Fruit fly (Drosophila melanogaster): Measurements from ENCODE around the gene Taf4.

The Taf4 gene

dm6 chr3L:16153650-16154049, 40.6 kb downstream of the Taf4 start:
- TF ChIP-seq gcm2 (GFP tag; optimal IDR thresholded peaks at IDR 0.05): no peak
- TF ChIP-seq Nf-YA (GFP tag; IDR thresholded peaks at IDR 0.05): no peak
- TF ChIP-seq CG8478 (optimal IDR thresholded peaks at IDR 0.05): no peak
- no peak for TF ChIP-seq nom (GFP tag; optimal IDR thresholded peaks at IDR 0.05)
- TF ChIP-seq CG2120 (GFP tag; optimal IDR thresholded peaks at IDR 0.05): no peak
- no peak for TF ChIP-seq CG11247 (GFP tag; IDR thresholded peaks at IDR 0.05)
- peak in 1 of 2 experiments; percentile 55 for TF ChIP-seq eve (GFP tag; optimal IDR thresholded peaks at IDR 0.05)
- TF ChIP-seq CG11456 (GFP tag; IDR thresholded peaks at IDR 0.05): no peak
- no peak for TF ChIP-seq CG13287 (GFP tag; IDR thresholded peaks at IDR 0.05; ENCODE audit: partially characterized antibody)
- TF ChIP-seq Sry-δ (GFP tag; optimal IDR thresholded peaks at IDR 0.05): no peak
- TF ChIP-seq CG7372 (GFP tag; IDR thresholded peaks at IDR 0.05): peak; percentile 74; the same call in 1 of the 2 replicates
- TF ChIP-seq CG15479 (GFP tag; optimal IDR thresholded peaks at IDR 0.05): no peak
- no peak for TF ChIP-seq CG3407 (GFP tag; optimal IDR thresholded peaks at IDR 0.05)
- TF ChIP-seq Pdp1 (GFP tag; optimal IDR thresholded peaks at IDR 0.05): peak in 1 of 2 experiments; percentile 1
- no peak for TF ChIP-seq CG2116 (GFP tag; optimal IDR thresholded peaks at IDR 0.05)

- no peak for TF ChIP-seq pan (optimal IDR thresholded peaks at IDR 0.05)
- TF ChIP-seq pan (GFP tag; optimal IDR thresholded peaks at IDR 0.05 in 1 of 2, IDR thresholded peaks at IDR 0.05 in 1 of 2): peak in 1 of 2 experiments; percentile 62
- TF ChIP-seq CG10321 (GFP tag; IDR thresholded peaks at IDR 0.05): peak; percentile 52; the same call in 1 of the 2 replicates
- TF ChIP-seq mld (GFP tag; IDR thresholded peaks at IDR 0.05; ENCODE audit: partially characterized antibody): no peak
- TF ChIP-seq CG33213 (GFP tag; optimal IDR thresholded peaks at IDR 0.05): no peak
- peak; percentile 56 for TF ChIP-seq onecut (GFP tag; IDR thresholded peaks at IDR 0.05)
- TF ChIP-seq Med (GFP tag): peak; percentile 40
Measured at dm6 chr3L:16155547-16155946, 42.5 kb downstream of the Taf4 start.

- no peak for TF ChIP-seq CG31224 (GFP tag; IDR thresholded peaks at IDR 0.05)
- peak; percentile 99 for TF ChIP-seq cwo (GFP tag; optimal IDR thresholded peaks at IDR 0.05)
- TF ChIP-seq fd96Cb (tag; optimal IDR thresholded peaks at IDR 0.05): no peak
- no peak for TF ChIP-seq CG1233 (GFP tag; optimal IDR thresholded peaks at IDR 0.05)
- no peak for TF ChIP-seq twi (tag; optimal IDR thresholded peaks at IDR 0.05)
- no peak for TF ChIP-seq CG2202 (tag; optimal IDR thresholded peaks at IDR 0.05)
- peak; percentile 63 for TF ChIP-seq lab (GFP tag; optimal IDR thresholded peaks at IDR 0.05)
- peak; percentile 76 for TF ChIP-seq mirr (GFP tag; optimal IDR thresholded peaks at IDR 0.05)
- TF ChIP-seq CG32767 (GFP tag; IDR thresholded peaks at IDR 0.05): no peak
- TF ChIP-seq tap (tag; optimal IDR thresholded peaks at IDR 0.05): no peak
- TF ChIP-seq ftz-f1 (GFP tag; optimal IDR thresholded peaks at IDR 0.05): peak; percentile 58
- TF ChIP-seq CG14441 (GFP tag; IDR thresholded peaks at IDR 0.05): peak; percentile 39; the same call in 1 of the 2 replicates
- TF ChIP-seq E2f2 (GFP tag; IDR thresholded peaks at IDR 0.05): 0 out of 2 replicates have a peak, but pooled peaks have one; percentile 17
- TF ChIP-seq Doc2 (GFP tag; IDR thresholded peaks at IDR 0.05): no peak
- TF ChIP-seq vfl (GFP tag; optimal IDR thresholded peaks at IDR 0.05): no peak
- no peak for TF ChIP-seq stwl (tag; optimal IDR thresholded peaks at IDR 0.05)
- TF ChIP-seq CG15514 (GFP tag; optimal IDR thresholded peaks at IDR 0.05): peak; percentile 9
- TF ChIP-seq CG6175 (GFP tag; IDR thresholded peaks at IDR 0.05): peak; percentile 77
- TF ChIP-seq CG1647 (GFP tag; optimal IDR thresholded peaks at IDR 0.05): no peak
- TF ChIP-seq dmrt11E (tag; optimal IDR thresholded peaks at IDR 0.05): no peak
- no peak for TF ChIP-seq en (GFP tag; optimal IDR thresholded peaks at IDR 0.05)
- TF ChIP-seq CG4360 (GFP tag; IDR thresholded peaks at IDR 0.05): 0 out of 2 replicates have a peak, but pooled peaks have one; percentile 23
- TF ChIP-seq cg (GFP tag; optimal IDR thresholded peaks at IDR 0.05): no peak
- TF ChIP-seq crol (GFP tag; IDR thresholded peaks at IDR 0.05): peak; percentile 97
- no peak for TF ChIP-seq Hr51 (GFP tag; optimal IDR thresholded peaks at IDR 0.05)
- TF ChIP-seq CrebB (tag; optimal IDR thresholded peaks at IDR 0.05): no peak
- no peak for TF ChIP-seq Hmr (GFP tag; optimal IDR thresholded peaks at IDR 0.05)
- no peak for TF ChIP-seq Abd-B (GFP tag; optimal IDR thresholded peaks at IDR 0.05)
Measured at dm6 chr3L:16156788-16157208, 43.8 kb downstream of the Taf4 start.

All from whole organism, embryonic.